Worm (Caenorhabditis elegans) whole organism, L4 larva: Measurements from ENCODE around the gene cest-9.1.

Source experiments
- hlh-30 ChIP-seq: sonication (generic microtip); optimal IDR thresholded peaks from 2 replicates; lab custom pipeline; 2017; ENCODE audit warnings: antibody characterized with exemption, mild to moderate bottlenecking, missing genetic modification characterization, missing compliant biosample characterization; ENCODE audit not compliant: insufficient read depth
- pha-4 ChIP-seq, 2 experiments: fragments of 150-350 bp in 1 of 2; fragments of 200-800 bp in 1 of 2; sonication (Bioruptor generic) in 1 of 2; IDR thresholded peaks in 1 of 2; optimal IDR thresholded peaks in 1 of 2; 2 replicates each; pipeline versions ENCODE4 v1.3.6 to Lab custom; 2014 to 2022; ENCODE audit warnings: missing genetic modification characterization in 2 of 2, missing genetic modification reagents in 2 of 2, missing biosample characterization in 1 of 2, missing compliant biosample characterization in 1 of 2
- spr-1 ChIP-seq: sonication (generic microtip); optimal IDR thresholded peaks from 2 replicates; lab custom pipeline; 2016; ENCODE audit warnings: mild to moderate bottlenecking, missing genetic modification characterization, missing compliant biosample characterization

DNA sequence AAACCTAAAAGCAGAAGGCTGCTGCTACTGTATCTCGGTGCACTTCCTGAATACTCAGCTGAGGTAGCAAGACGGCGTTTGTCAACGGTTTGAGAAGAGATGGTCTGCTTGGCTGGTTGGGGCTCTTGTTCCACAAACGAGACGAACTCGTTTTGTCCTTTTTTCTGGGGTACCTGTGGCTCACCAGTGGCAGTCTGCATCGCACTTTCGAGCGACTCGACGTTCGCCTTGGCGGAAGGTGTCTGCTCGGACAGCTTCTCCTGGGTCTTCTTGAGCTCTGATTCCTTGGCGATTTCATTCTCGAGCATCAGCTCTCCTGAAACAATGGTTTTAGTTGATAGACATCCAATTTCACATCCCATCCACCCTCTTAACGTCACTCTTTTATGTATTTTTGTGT lies 24.5 kb upstream of the cest-9.1 start:
- no peak for TF ChIP-seq spr-1 (tag; lab: Kevin White, UChicago)
- no peak for TF ChIP-seq hlh-30 (tag; lab: Kevin White, UChicago)
- TF ChIP-seq pha-4 (GFP tag; IDR thresholded peaks at IDR 0.05; lab: Robert Waterston, UW): no peak
- TF ChIP-seq pha-4 (tag; optimal IDR thresholded peaks at IDR 0.05; lab: Kevin White, UChicago): no peak
